Fruit fly (Drosophila melanogaster) S2 (cell line): ENCODE measurements around the gene Sox100B.

Experiments used
- CG8478 ChIP-seq: fragments of >200 bp; optimal IDR thresholded peaks from 2 replicates; lab custom pipeline; 2018
- CTCF ChIP-seq, 2 experiments: fragments of >200 bp; optimal IDR thresholded peaks; 2 replicates each; lab custom pipeline; 2018

DNA sequence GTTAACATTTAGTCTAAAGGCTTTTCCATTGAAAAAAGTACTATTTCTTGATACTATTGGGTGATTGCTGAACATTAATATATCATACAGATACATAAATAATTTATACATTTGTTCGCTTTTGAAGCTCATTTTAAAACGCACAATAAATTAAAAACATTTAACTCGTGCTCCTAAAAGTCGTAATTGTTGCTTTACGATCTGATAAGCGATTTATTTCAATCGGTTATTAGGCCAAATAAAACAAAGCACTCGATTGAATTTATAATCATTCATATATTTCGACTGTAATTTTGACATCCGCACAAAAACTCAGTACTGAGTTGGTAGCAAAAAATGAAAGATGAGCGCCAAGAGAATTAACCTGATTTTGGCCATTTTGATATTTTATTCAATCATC is 30.0 kb upstream of the Sox100B start, which contains the start of gene CG33773:
- no peak for TF ChIP-seq CTCF (optimal IDR thresholded peaks at IDR 0.05; lab: Kevin White, UChicago)
- no peak for TF ChIP-seq CG8478 (lab: Kevin White, UChicago)
